Worm (Caenorhabditis elegans) whole organism, early embryonic: ENCODE results near the gene F55C9.5.
"Not testable (repeated sequence)": the region's sequence is repeated elsewhere in the genome, so short reads cannot be mapped to it uniquely, and the experiment has no call there.

Experiments used
- B0310.2 ChIP-seq: sonication (generic microtip); optimal IDR thresholded peaks from 2 replicates; lab custom pipeline; 2016; ENCODE audit warnings: mild to moderate bottlenecking, missing genetic modification characterization, missing compliant biosample characterization
- F13C5.2 ChIP-seq: sonication (generic microtip); optimal IDR thresholded peaks from 2 replicates; lab custom pipeline; 2017; ENCODE audit warnings: mild to moderate bottlenecking, missing genetic modification characterization, inconsistent platforms, missing compliant biosample characterization
- aly-1 ChIP-seq: sonication (generic microtip); optimal IDR thresholded peaks from 2 replicates; lab custom pipeline; 2016; ENCODE audit warnings: missing genetic modification characterization, missing compliant biosample characterization
- ama-1 ChIP-seq: fragments of 150-350 bp; optimal IDR thresholded peaks from 2 replicates; lab custom pipeline; 2014
- ceh-13 ChIP-seq: fragments of 200-800 bp; sonication (Bioruptor generic); optimal IDR thresholded peaks from 2 replicates; lab custom pipeline; 2018; ENCODE audit warnings: mild to moderate bottlenecking, missing genetic modification characterization, missing compliant biosample characterization
- ceh-36 ChIP-seq: sonication (generic microtip); optimal IDR thresholded peaks from 2 replicates; lab custom pipeline; 2016; ENCODE audit warnings: missing genetic modification characterization, inconsistent platforms, missing compliant biosample characterization
- ets-7 ChIP-seq: sonication (generic microtip); optimal IDR thresholded peaks from 2 replicates; lab custom pipeline; 2016; ENCODE audit warnings: missing genotype, missing genetic modification characterization, missing compliant biosample characterization
- flt-1 ChIP-seq: fragments of 200-800 bp; sonication (Bioruptor generic); IDR thresholded peaks from 2 replicates; pipeline ENCODE4 v1.3.6; 2022; ENCODE audit warnings: missing genetic modification characterization, missing compliant biosample characterization
- hmbx-1 ChIP-seq: sonication (generic microtip); optimal IDR thresholded peaks from 2 replicates; lab custom pipeline; 2016; ENCODE audit warnings: mild to moderate bottlenecking, missing genetic modification characterization, missing compliant biosample characterization
- hmg-4 ChIP-seq: fragments of 200-800 bp; sonication (Bioruptor generic); optimal IDR thresholded peaks from 2 replicates; lab custom pipeline; 2018; ENCODE audit warnings: mild to moderate bottlenecking, missing genetic modification characterization, missing compliant biosample characterization
- hnd-1 ChIP-seq: sonication (generic microtip); optimal IDR thresholded peaks from 2 replicates; lab custom pipeline; 2016; ENCODE audit warnings: missing genetic modification characterization, missing compliant biosample characterization
- pes-1 ChIP-seq: fragments of 200-800 bp; sonication (Bioruptor generic); IDR thresholded peaks from 2 replicates; pipeline ENCODE4 v1.3.6; 2022; ENCODE audit warnings: missing genetic modification reagents, missing genetic modification characterization, missing compliant biosample characterization
- scrt-1 ChIP-seq: fragments of 200-800 bp; sonication (Bioruptor generic); IDR thresholded peaks from 2 replicates; pipeline ENCODE4 v1.3.6; 2022; ENCODE audit warnings: missing genetic modification characterization, missing compliant biosample characterization
- sea-1 ChIP-seq: fragments of 200-800 bp; sonication (Bioruptor generic); conservative IDR thresholded peaks from 2 replicates; pipeline ENCODE4 v1.3.6; 2022; ENCODE audit warnings: missing genetic modification characterization, missing compliant biosample characterization
- tbx-11 ChIP-seq: fragments of 200-800 bp; sonication (Bioruptor generic); IDR thresholded peaks from 2 replicates; pipeline ENCODE4 v1.3.6; 2022; ENCODE audit warnings: missing genetic modification characterization, missing compliant biosample characterization
- tbx-37 ChIP-seq: fragments of 200-800 bp; sonication (Bioruptor generic); conservative IDR thresholded peaks from 2 replicates; pipeline ENCODE4 v1.3.6; 2022; ENCODE audit warnings: missing genetic modification reagents, missing genetic modification characterization, missing compliant biosample characterization
- tra-4 ChIP-seq: sonication (generic microtip); optimal IDR thresholded peaks from 2 replicates; lab custom pipeline; 2017; ENCODE audit warnings: missing genetic modification characterization, missing compliant biosample characterization

The F55C9.5 gene

ce11 chrV:19317058-19317457, 24.1 kb upstream of the F55C9.5 start, which contains the start of gene srh-208:
Gene srh-208 (plus strand): TSS chrV:19317358.
- not testable (repeated sequence) for TF ChIP-seq pes-1 (GFP tag; lab: Robert Waterston, UW); sea-1 (GFP tag; lab: Robert Waterston, UW); hmbx-1 (tag; lab: Kevin White, UChicago)

DNA sequence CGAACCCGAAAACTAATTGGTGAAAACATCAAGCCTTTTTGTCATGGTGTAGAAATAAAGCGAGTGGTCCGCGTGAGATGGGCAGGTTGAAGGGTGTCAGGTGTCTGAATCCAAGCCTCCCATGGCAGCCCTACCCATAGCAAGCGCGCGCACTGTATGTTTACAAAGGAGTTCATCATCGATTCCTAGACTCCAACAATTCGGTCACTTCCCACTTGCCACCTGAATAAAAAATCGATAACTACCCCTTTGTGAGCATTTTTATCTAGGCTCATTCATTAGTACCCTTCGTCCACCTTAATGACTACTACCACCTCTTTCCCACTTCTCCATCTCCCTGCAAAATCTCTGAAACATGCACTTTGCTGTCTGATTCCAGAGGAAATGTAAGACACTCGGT, 20.1 kb upstream of the F55C9.5 start, which contains the start of gene fbxb-64:
Gene fbxb-64 (plus strand): TSS at position 301 of the 400 bp plus-strand sequence.
- TF ChIP-seq hmbx-1 (tag; lab: Kevin White, UChicago), result no peak
- no peak for TF ChIP-seq scrt-1
- TF ChIP-seq aly-1 (tag; lab: Kevin White, UChicago), result no peak
- no peak for TF ChIP-seq ceh-13 (GFP tag; lab: Kevin White, UChicago)
- no peak for TF ChIP-seq ets-7

- TF ChIP-seq ceh-13 (GFP tag; lab: Kevin White, UChicago), result no peak
- TF ChIP-seq tbx-11 (GFP tag; lab: Robert Waterston, UW), result no peak
- TF ChIP-seq hnd-1, result no peak
- no peak for TF ChIP-seq hmg-4 (GFP tag; lab: Kevin White, UChicago)
- TF ChIP-seq ceh-36 (tag; lab: Kevin White, UChicago), result no peak
- TF ChIP-seq tbx-37 (GFP tag; lab: Robert Waterston, UW), result no peak
- TF ChIP-seq pes-1 (GFP tag; lab: Robert Waterston, UW), result no peak
- no peak for TF ChIP-seq tra-4 (tag; lab: Kevin White, UChicago)
- TF ChIP-seq flt-1 (GFP tag; lab: Robert Waterston, UW), result no peak
- no peak for TF ChIP-seq ama-1 (lab: Kevin White, UChicago)
- TF ChIP-seq scrt-1, result no peak
- no peak for TF ChIP-seq B0310.2
- no peak for TF ChIP-seq sea-1 (GFP tag; lab: Robert Waterston, UW)
- no peak for TF ChIP-seq ets-7
- TF ChIP-seq F13C5.2 (tag; lab: Kevin White, UChicago), result no peak
- no peak for TF ChIP-seq hmbx-1 (tag; lab: Kevin White, UChicago)
- TF ChIP-seq aly-1 (tag; lab: Kevin White, UChicago), result no peak
These were observed 18.5 kb upstream of the F55C9.5 start, which contains the start of gene C43D7.8 for ce11 chrV:19311391-19311790. Gene C43D7.8 (minus strand): TSS chrV:19311491.

ce11 chrV:19309591-19309990, 16.7 kb upstream of the F55C9.5 start, which contains the start of gene F55C9.11:
Gene F55C9.11 (minus strand): TSS chrV:19309691.
- no peak for TF ChIP-seq pes-1 (GFP tag; lab: Robert Waterston, UW)
- no peak for TF ChIP-seq scrt-1
- TF ChIP-seq hmg-4 (GFP tag; lab: Kevin White, UChicago), result no peak
- no peak for TF ChIP-seq hnd-1
- TF ChIP-seq F13C5.2 (tag; lab: Kevin White, UChicago), result no peak
- TF ChIP-seq aly-1 (tag; lab: Kevin White, UChicago), result no peak
- no peak for TF ChIP-seq hmbx-1 (tag; lab: Kevin White, UChicago)
- TF ChIP-seq ama-1 (lab: Kevin White, UChicago), result no peak
- no peak for TF ChIP-seq tbx-37 (GFP tag; lab: Robert Waterston, UW)
- no peak for TF ChIP-seq tbx-11 (GFP tag; lab: Robert Waterston, UW)
- no peak for TF ChIP-seq B0310.2
- TF ChIP-seq ets-7, result no peak
- TF ChIP-seq tra-4 (tag; lab: Kevin White, UChicago), result no peak

ce11 chrV:19308137-19308536, 15.2 kb upstream of the F55C9.5 start:
- TF ChIP-seq B0310.2, result no peak
- peak; percentile 19 for TF ChIP-seq hmg-4 (GFP tag; lab: Kevin White, UChicago)
- TF ChIP-seq sea-1 (GFP tag; lab: Robert Waterston, UW), result no peak

DNA sequence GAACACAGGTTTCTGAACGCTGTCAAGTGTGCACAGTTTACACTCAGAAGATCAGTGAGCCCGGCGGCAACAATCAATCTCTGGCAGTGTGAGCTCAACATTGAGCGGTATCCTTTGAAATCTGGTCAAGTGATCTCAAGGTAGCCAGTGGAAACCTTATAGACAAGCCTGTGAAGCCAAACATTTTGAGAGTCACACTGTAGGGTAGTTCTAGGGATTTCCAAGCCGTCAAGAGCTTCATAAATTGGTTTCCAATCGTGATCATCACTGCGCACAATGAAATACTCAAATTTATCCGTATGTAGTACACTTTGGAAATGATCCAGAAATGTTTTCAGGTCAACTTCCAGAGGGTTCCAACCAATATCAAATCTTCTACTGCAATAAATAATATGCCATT, 14.0 kb upstream of the F55C9.5 start, which contains the start of gene F55C9.15:
Gene F55C9.15 (minus strand): TSS at position 101 of the 400 bp plus-strand sequence.
- TF ChIP-seq hmg-4 (GFP tag; lab: Kevin White, UChicago), result no peak
- TF ChIP-seq ets-7, result no peak
- TF ChIP-seq aly-1 (tag; lab: Kevin White, UChicago), result no peak
- no peak for TF ChIP-seq F13C5.2 (tag; lab: Kevin White, UChicago)
- TF ChIP-seq sea-1 (GFP tag; lab: Robert Waterston, UW), result no peak
- TF ChIP-seq B0310.2, result no peak
- no peak for TF ChIP-seq ama-1 (lab: Kevin White, UChicago)
- no peak for TF ChIP-seq tbx-11 (GFP tag; lab: Robert Waterston, UW)
- TF ChIP-seq tra-4 (tag; lab: Kevin White, UChicago), result no peak
- TF ChIP-seq ceh-13 (GFP tag; lab: Kevin White, UChicago), result no peak
- TF ChIP-seq scrt-1, result no peak
- no peak for TF ChIP-seq hnd-1
- no peak for TF ChIP-seq pes-1 (GFP tag; lab: Robert Waterston, UW)
- no peak for TF ChIP-seq tbx-37 (GFP tag; lab: Robert Waterston, UW)
- TF ChIP-seq ceh-36 (tag; lab: Kevin White, UChicago), result no peak
- TF ChIP-seq flt-1 (GFP tag; lab: Robert Waterston, UW), result no peak
- no peak for TF ChIP-seq hmbx-1 (tag; lab: Kevin White, UChicago)

DNA sequence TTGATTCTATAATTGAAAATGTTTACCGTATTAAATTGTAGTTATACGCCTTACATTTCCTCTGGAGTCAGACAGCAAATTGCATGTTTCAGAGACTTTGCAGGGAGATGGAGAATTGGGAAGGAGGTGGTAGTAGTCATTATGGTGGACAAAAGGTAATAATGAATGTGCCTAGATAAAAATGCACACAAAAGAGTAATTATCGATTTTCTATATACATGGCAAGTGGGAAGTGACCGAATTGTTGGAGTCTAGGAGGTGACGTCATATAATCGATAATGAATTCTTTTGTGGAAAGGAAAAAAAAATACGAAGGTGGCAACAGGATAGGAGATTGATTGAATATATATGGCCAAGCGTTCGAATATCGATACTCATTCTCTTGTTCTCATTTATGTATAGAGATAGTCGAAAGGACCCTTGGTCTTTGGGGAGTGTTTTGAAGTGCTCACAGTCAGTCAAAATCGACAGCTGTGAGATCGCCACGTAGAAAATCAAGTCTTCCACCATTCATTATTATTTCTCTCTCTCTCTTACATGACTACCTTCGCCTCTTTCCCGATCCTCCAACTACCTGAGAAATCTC, 10.8 kb upstream of the F55C9.5 start, which contains the start of the genes fbxb-63 and fbxb-61:
Gene fbxb-63 (minus strand): TSS at position 142 of the 586 bp plus-strand sequence.
Gene fbxb-61 (plus strand): TSS at position 536 of the 586 bp plus-strand sequence.
- TF ChIP-seq F13C5.2 (tag; lab: Kevin White, UChicago) (no peak), tbx-37 (GFP tag; lab: Robert Waterston, UW) (no peak), tra-4 (tag; lab: Kevin White, UChicago) (no peak), ceh-36 (tag; lab: Kevin White, UChicago) (no peak), ets-7 (no peak), hmbx-1 (tag; lab: Kevin White, UChicago) (no peak), hnd-1 (no peak)
